Worm (Caenorhabditis elegans) whole organism, L4 larva: ENCODE data around the gene F59B10.5.

ENCODE experiments used
- D1046.2 ChIP-seq: fragments of 200-800 bp; sonication (Bioruptor generic); IDR thresholded peaks from 2 replicates; pipeline ENCODE4 v1.3.6; 2022; ENCODE audit warnings: missing genetic modification characterization, missing compliant biosample characterization
- F10B5.3 ChIP-seq: sonication (generic microtip); optimal IDR thresholded peaks from 2 replicates; lab custom pipeline; 2016; ENCODE audit warnings: mild to moderate bottlenecking, missing genetic modification characterization, missing compliant biosample characterization
- F26F4.8 ChIP-seq: fragments of 200-800 bp; sonication (Bioruptor generic); conservative IDR thresholded peaks from 2 replicates; pipeline ENCODE4 v1.3.6; 2022; ENCODE audit warnings: missing genetic modification characterization, missing compliant biosample characterization
- F37D6.2 ChIP-seq: sonication (generic microtip); optimal IDR thresholded peaks from 2 replicates; lab custom pipeline; 2016; ENCODE audit warnings: mild to moderate bottlenecking, missing genetic modification characterization, missing compliant biosample characterization
- F49E8.2 ChIP-seq: sonication (generic microtip); optimal IDR thresholded peaks from 2 replicates; lab custom pipeline; 2016; ENCODE audit warnings: missing compliant biosample characterization, mild to moderate bottlenecking, missing genetic modification characterization, borderline replicate concordance
- T20F7.1 ChIP-seq: fragments of 200-800 bp; sonication (Bioruptor generic); optimal IDR thresholded peaks from 2 replicates; lab custom pipeline; 2018; ENCODE audit warnings: mild to moderate bottlenecking, missing genetic modification characterization, missing compliant biosample characterization
- Y48G9A.11 ChIP-seq: fragments of 200-800 bp; sonication (Bioruptor generic); IDR thresholded peaks from 2 replicates; pipeline ENCODE4 v1.3.6; 2022; ENCODE audit warnings: missing genetic modification reagents, missing genetic modification characterization, missing compliant biosample characterization
- Y5F2A.4 ChIP-seq: fragments of 200-800 bp; sonication (Bioruptor generic); optimal IDR thresholded peaks from 2 replicates; lab custom pipeline; 2018; ENCODE audit warnings: mild to moderate bottlenecking, missing genetic modification characterization, missing compliant biosample characterization
- attf-4 ChIP-seq: sonication (generic microtip); optimal IDR thresholded peaks from 3 replicates; lab custom pipeline; 2017; ENCODE audit warnings: missing biosample characterization, missing genetic modification characterization
- ceh-44 ChIP-seq: fragments of 200-800 bp; sonication (Bioruptor generic); IDR thresholded peaks from 2 replicates; pipeline ENCODE4 v1.3.6; 2022; ENCODE audit warnings: missing genetic modification reagents, missing genetic modification characterization, missing compliant biosample characterization
- ces-1 ChIP-seq: fragments of 150-350 bp; sonication (generic microtip); optimal IDR thresholded peaks from 4 replicates; lab custom pipeline; 2014; ENCODE audit warnings: missing biosample characterization, missing genetic modification reagents, missing genetic modification characterization
- daf-16 ChIP-seq, 3 experiments: sonication (generic microtip); optimal IDR thresholded peaks; 2 replicates each; lab custom pipeline; 2016 to 2017; ENCODE audit warnings: missing genetic modification characterization in 3 of 3, missing genetic modification reagents in 3 of 3, mild to moderate bottlenecking in 2 of 3, missing compliant biosample characterization in 2 of 3, missing biosample characterization in 1 of 3, moderate library complexity in 1 of 3
- daf-8 ChIP-seq: fragments of 200-800 bp; sonication (Bioruptor generic); IDR thresholded peaks from 2 replicates; pipeline ENCODE4 v1.3.6; 2022; ENCODE audit warnings: missing genetic modification characterization, missing compliant biosample characterization
- dmd-6 ChIP-seq: fragments of 200-800 bp; sonication (Bioruptor generic); IDR thresholded peaks from 2 replicates; pipeline ENCODE4 v1.3.6; 2022; ENCODE audit warnings: missing genetic modification reagents, missing genetic modification characterization, missing compliant biosample characterization
- dmd-8 ChIP-seq: fragments of 200-800 bp; sonication (Bioruptor generic); IDR thresholded peaks from 2 replicates; pipeline ENCODE4 v1.3.6; 2022; ENCODE audit warnings: missing genetic modification characterization, missing compliant biosample characterization
- duxl-1 ChIP-seq: sonication (generic microtip); optimal IDR thresholded peaks from 2 replicates; lab custom pipeline; 2016; ENCODE audit warnings: mild to moderate bottlenecking, missing genetic modification characterization, moderate library complexity, missing compliant biosample characterization; ENCODE audit not compliant: poor library complexity
- egl-27 ChIP-seq: sonication (generic microtip); optimal IDR thresholded peaks from 3 replicates; lab custom pipeline; 2017; ENCODE audit warnings: missing biosample characterization, missing genetic modification reagents, missing genetic modification characterization
- fkh-10 ChIP-seq: fragments of 150-350 bp; optimal IDR thresholded peaks from 2 replicates; lab custom pipeline; 2014; ENCODE audit warnings: missing biosample characterization, missing genetic modification reagents, missing genetic modification characterization
- gei-8 ChIP-seq: fragments of 200-800 bp; sonication (Bioruptor generic); optimal IDR thresholded peaks from 2 replicates; lab custom pipeline; 2018; ENCODE audit warnings: mild to moderate bottlenecking, missing genetic modification characterization, missing compliant biosample characterization
- hif-1 ChIP-seq, 2 experiments: sonication (generic microtip); optimal IDR thresholded peaks; 2 replicates each; lab custom pipeline; 2016 to 2017; ENCODE audit warnings: missing compliant biosample characterization in 2 of 2, missing genetic modification characterization in 2 of 2, missing genetic modification reagents in 2 of 2, missing genotype in 2 of 2, mild to moderate bottlenecking in 1 of 2
- hlh-11 ChIP-seq: fragments of 200-800 bp; sonication (Bioruptor generic); optimal IDR thresholded peaks from 2 replicates; lab custom pipeline; 2018; ENCODE audit warnings: mild to moderate bottlenecking, missing genetic modification characterization, missing compliant biosample characterization
- jun-1 ChIP-seq: fragments of 150-350 bp; optimal IDR thresholded peaks from 2 replicates; lab custom pipeline; 2014; ENCODE audit warnings: missing biosample characterization, missing genetic modification reagents, missing genetic modification characterization
- lsy-2 ChIP-seq, 2 experiments: fragments of 150-350 bp in 1 of 2; sonication (generic microtip) in 1 of 2; optimal IDR thresholded peaks; 2 replicates each; lab custom pipeline; 2014 to 2017; ENCODE audit warnings: missing biosample characterization in 2 of 2, missing genetic modification characterization in 2 of 2
- madf-9 ChIP-seq: fragments of 200-800 bp; sonication (Bioruptor generic); conservative IDR thresholded peaks from 2 replicates; pipeline ENCODE4 v1.3.6; 2022; ENCODE audit warnings: missing genetic modification reagents, missing genetic modification characterization, missing compliant biosample characterization
- mdl-1 ChIP-seq, 2 experiments: fragments of 150-350 bp in 1 of 2; sonication (generic microtip) in 1 of 2; optimal IDR thresholded peaks; 2 replicates each; lab custom pipeline; 2014 to 2017; ENCODE audit warnings: missing biosample characterization in 2 of 2, missing genetic modification characterization in 2 of 2
- mep-1 ChIP-seq: fragments of 150-350 bp; sonication (generic microtip); optimal IDR thresholded peaks from 3 replicates; lab custom pipeline; 2014; ENCODE audit warnings: missing biosample characterization, missing genetic modification characterization
- mes-2 ChIP-seq: sonication (generic microtip); optimal IDR thresholded peaks from 2 replicates; lab custom pipeline; 2016; ENCODE audit warnings: missing genotype, mild to moderate bottlenecking, missing genetic modification characterization, missing compliant biosample characterization; ENCODE audit not compliant: poor library complexity, severe bottlenecking
- mxl-3 ChIP-seq: fragments of 200-800 bp; sonication (Bioruptor generic); optimal IDR thresholded peaks from 2 replicates; lab custom pipeline; 2018; ENCODE audit warnings: mild to moderate bottlenecking, missing genetic modification characterization, missing compliant biosample characterization
- nhr-102 ChIP-seq: sonication (generic microtip); optimal IDR thresholded peaks from 2 replicates; lab custom pipeline; 2016; ENCODE audit warnings: mild to moderate bottlenecking, missing genetic modification characterization, moderate library complexity, missing compliant biosample characterization
- nhr-11 ChIP-seq: fragments of 150-350 bp; optimal IDR thresholded peaks from 2 replicates; lab custom pipeline; 2014; ENCODE audit warnings: missing biosample characterization, missing genetic modification characterization
- nhr-237 ChIP-seq: sonication (generic microtip); optimal IDR thresholded peaks from 2 replicates; lab custom pipeline; 2017; ENCODE audit warnings: missing biosample characterization, missing genetic modification characterization
- nhr-28 ChIP-seq: fragments of 150-350 bp; optimal IDR thresholded peaks from 2 replicates; lab custom pipeline; 2014; ENCODE audit warnings: missing biosample characterization, missing genetic modification characterization
- nhr-41 ChIP-seq: fragments of 200-800 bp; sonication (Bioruptor generic); IDR thresholded peaks from 2 replicates; pipeline ENCODE4 v1.3.6; 2022; ENCODE audit warnings: missing genetic modification reagents, missing genetic modification characterization, missing compliant biosample characterization
- nhr-48 ChIP-seq: sonication (generic microtip); optimal IDR thresholded peaks from 2 replicates; lab custom pipeline; 2016; ENCODE audit warnings: mild to moderate bottlenecking, missing genetic modification characterization, missing compliant biosample characterization
- nhr-76 ChIP-seq: fragments of 150-350 bp; optimal IDR thresholded peaks from 2 replicates; lab custom pipeline; 2014; ENCODE audit warnings: missing biosample characterization, missing genetic modification characterization
- nhr-77 ChIP-seq: fragments of 150-350 bp; optimal IDR thresholded peaks from 2 replicates; lab custom pipeline; 2014; ENCODE audit warnings: missing biosample characterization, missing genetic modification characterization
- pha-4 ChIP-seq, 2 experiments: fragments of 150-350 bp in 1 of 2; fragments of 200-800 bp in 1 of 2; sonication (Bioruptor generic) in 1 of 2; IDR thresholded peaks in 1 of 2; optimal IDR thresholded peaks in 1 of 2; 2 replicates each; pipeline versions ENCODE4 v1.3.6 to Lab custom; 2014 to 2022; ENCODE audit warnings: missing genetic modification characterization in 2 of 2, missing genetic modification reagents in 2 of 2, missing biosample characterization in 1 of 2, missing compliant biosample characterization in 1 of 2
- php-3 ChIP-seq: fragments of 200-800 bp; sonication (Bioruptor generic); IDR thresholded peaks from 2 replicates; pipeline ENCODE4 v1.3.6; 2022; ENCODE audit warnings: missing genetic modification reagents, missing genetic modification characterization, missing compliant biosample characterization
- pqm-1 ChIP-seq: sonication (generic microtip); optimal IDR thresholded peaks from 2 replicates; lab custom pipeline; 2017; ENCODE audit warnings: missing biosample characterization, missing genetic modification characterization
- rbr-2 ChIP-seq: sonication (generic microtip); optimal IDR thresholded peaks from 2 replicates; lab custom pipeline; 2016; ENCODE audit warnings: missing genotype, missing genetic modification characterization, missing compliant biosample characterization
- set-16 ChIP-seq: fragments of 200-800 bp; sonication (Bioruptor generic); IDR thresholded peaks from 2 replicates; pipeline ENCODE4 v1.3.6; 2022; ENCODE audit warnings: missing genetic modification reagents, missing genetic modification characterization, missing compliant biosample characterization
- skn-1 ChIP-seq: fragments of 150-350 bp; optimal IDR thresholded peaks from 2 replicates; lab custom pipeline; 2014; ENCODE audit warnings: missing biosample characterization, missing genetic modification characterization
- snpc-1.2 ChIP-seq: fragments of 200-800 bp; sonication (Bioruptor generic); IDR thresholded peaks from 2 replicates; pipeline ENCODE4 v1.3.6; 2022; ENCODE audit warnings: missing genetic modification reagents, missing genetic modification characterization, missing compliant biosample characterization
- spr-1 ChIP-seq: sonication (generic microtip); optimal IDR thresholded peaks from 2 replicates; lab custom pipeline; 2016; ENCODE audit warnings: mild to moderate bottlenecking, missing genetic modification characterization, missing compliant biosample characterization
- tra-1 ChIP-seq: fragments of 200-800 bp; sonication (Bioruptor generic); IDR thresholded peaks from 2 replicates; pipeline ENCODE4 v1.3.6; 2022; ENCODE audit warnings: missing genetic modification reagents, missing genetic modification characterization, missing compliant biosample characterization
- unc-62 ChIP-seq, 3 experiments: fragments of 150-350 bp in 1 of 3; sonication (generic microtip); optimal IDR thresholded peaks in 2 of 3; peaks in 1 of 3; 1 replicate in 1 of 3; 2 replicates in 2 of 3; lab custom pipeline; 2014 to 2017; ENCODE audit warnings: missing biosample characterization in 3 of 3, missing genetic modification characterization in 3 of 3, missing genetic modification reagents in 3 of 3, missing genotype in 1 of 3
- zfp-2 ChIP-seq: sonication (generic microtip); optimal IDR thresholded peaks from 2 replicates; lab custom pipeline; 2016; ENCODE audit warnings: mild to moderate bottlenecking, missing genetic modification characterization, missing compliant biosample characterization

F59B10.5 gene

ce11 chrII:10502491-10503063 lies 20.9 kb downstream of the F59B10.5 start, which contains the start of gene myrf-1 (continued):
- TF ChIP-seq spr-1 (tag; lab: Kevin White, UChicago) = peak; percentile 74
- TF ChIP-seq Y5F2A.4 (GFP tag; lab: Kevin White, UChicago) = no peak
- 0 out of 2 replicates have a peak, but pooled peaks have one; percentile 42 for TF ChIP-seq ceh-44 (GFP tag; lab: Robert Waterston, UW)
- TF ChIP-seq madf-9 (GFP tag; lab: Robert Waterston, UW) = no peak; the same call in 1 of the 2 replicates
- no peak for TF ChIP-seq snpc-1.2 (GFP tag; lab: Robert Waterston, UW)
- TF ChIP-seq zfp-2 (tag; lab: Kevin White, UChicago) = peak; percentile 10
- TF ChIP-seq F10B5.3 = peak; percentile 55
- peak in 1 of 2 experiments; percentile 88 for TF ChIP-seq hif-1 (tag; optimal IDR thresholded peaks at IDR 0.05; lab: Kevin White, UChicago)
- peak; percentile 73; the same call in 1 of the 2 replicates for TF ChIP-seq tra-1 (GFP tag; lab: Robert Waterston, UW)
- no peak for TF ChIP-seq D1046.2 (GFP tag; lab: Robert Waterston, UW)
- TF ChIP-seq nhr-102 (tag; lab: Kevin White, UChicago) = peak; percentile 63
- peak; percentile 59 to 92 for TF ChIP-seq mdl-1 (tag; optimal IDR thresholded peaks at IDR 0.05; lab: Kevin White, UChicago)
- TF ChIP-seq pqm-1 (tag; lab: Kevin White, UChicago) = peak; percentile 19
- TF ChIP-seq pha-4 (GFP tag; IDR thresholded peaks at IDR 0.05; lab: Robert Waterston, UW) = peak; percentile 85
- TF ChIP-seq pha-4 (tag; optimal IDR thresholded peaks at IDR 0.05; lab: Kevin White, UChicago) = peak; percentile 32
- TF ChIP-seq fkh-10 = peak; percentile 7
- peak; percentile 25 to 74 for TF ChIP-seq lsy-2 (tag; optimal IDR thresholded peaks at IDR 0.05; lab: Kevin White, UChicago)
- peak; percentile 48 for TF ChIP-seq gei-8 (GFP tag; lab: Kevin White, UChicago)
- peak; percentile 89 for TF ChIP-seq nhr-77 (tag; lab: Kevin White, UChicago)
- TF ChIP-seq skn-1 (tag; lab: Kevin White, UChicago) = no peak
- no peak for TF ChIP-seq attf-4 (tag; lab: Kevin White, UChicago)
- TF ChIP-seq unc-62 (GFP tag; optimal IDR thresholded peaks at IDR 0.05 in 1 of 2; lab: Kevin White, UChicago) = peak in 1 of 2 experiments; percentile 85
- no peak for TF ChIP-seq unc-62 (tag; optimal IDR thresholded peaks at IDR 0.05; lab: Kevin White, UChicago)
- TF ChIP-seq nhr-28 (tag; lab: Kevin White, UChicago) = peak; percentile 83
- TF ChIP-seq daf-16 (GFP tag; optimal IDR thresholded peaks at IDR 0.05; lab: Kevin White, UChicago) = peak; percentile 39
- TF ChIP-seq daf-16 (tag; optimal IDR thresholded peaks at IDR 0.05; lab: Kevin White, UChicago) = peak; percentile 50
- peak; percentile 100 for TF ChIP-seq set-16 (GFP tag; lab: Robert Waterston, UW)
- TF ChIP-seq nhr-237 (tag; lab: Kevin White, UChicago) = no peak
- TF ChIP-seq jun-1 = peak; percentile 58
- TF ChIP-seq mxl-3 = peak; percentile 96
- TF ChIP-seq nhr-41 = peak; percentile 99
- peak; percentile 84 for TF ChIP-seq dmd-6 (GFP tag; lab: Robert Waterston, UW)
- TF ChIP-seq mes-2 (tag; lab: Kevin White, UChicago) = peak; percentile 81
- no peak for TF ChIP-seq Y48G9A.11 (GFP tag; lab: Robert Waterston, UW)
- TF ChIP-seq T20F7.1 = peak; percentile 44
- TF ChIP-seq ces-1 = no peak
- TF ChIP-seq F37D6.2 = peak; percentile 70

ce11 chrII:10501578-10501977 lies 21.9 kb downstream of the F59B10.5 start:
- no peak for TF ChIP-seq skn-1 (tag; lab: Kevin White, UChicago)
- 0 out of 2 replicates have a peak, but pooled peaks have one; percentile 37 for TF ChIP-seq dmd-8 (GFP tag; lab: Robert Waterston, UW)
- TF ChIP-seq nhr-77 (tag; lab: Kevin White, UChicago) = peak; percentile 25
- no peak for TF ChIP-seq egl-27 (tag; lab: Kevin White, UChicago)
- TF ChIP-seq D1046.2 (GFP tag; lab: Robert Waterston, UW) = no peak
- TF ChIP-seq daf-16 (GFP tag; optimal IDR thresholded peaks at IDR 0.05; lab: Kevin White, UChicago) = no peak
- TF ChIP-seq daf-16 (tag; optimal IDR thresholded peaks at IDR 0.05; lab: Kevin White, UChicago) = peak; percentile 10
- TF ChIP-seq nhr-11 (tag; lab: Kevin White, UChicago) = peak; percentile 79
- TF ChIP-seq nhr-76 = no peak
- no peak for TF ChIP-seq F26F4.8
- peak; percentile 33 for TF ChIP-seq rbr-2 (tag; lab: Kevin White, UChicago)
- TF ChIP-seq set-16 (GFP tag; lab: Robert Waterston, UW) = no peak
- peak; percentile 53 for TF ChIP-seq mep-1 (tag; lab: Kevin White, UChicago)
- peak; percentile 29 for TF ChIP-seq nhr-48 (tag; lab: Kevin White, UChicago)
- TF ChIP-seq php-3 = no peak
- TF ChIP-seq duxl-1 (tag; lab: Kevin White, UChicago) = peak; percentile 36
- TF ChIP-seq fkh-10 = peak; percentile 0
- no peak for TF ChIP-seq daf-8 (GFP tag; lab: Robert Waterston, UW)
- TF ChIP-seq mes-2 (tag; lab: Kevin White, UChicago) = peak; percentile 54
- peak; percentile 76 for TF ChIP-seq hlh-11 (tag; lab: Kevin White, UChicago)
- TF ChIP-seq F49E8.2 = no peak
